Worm (Caenorhabditis elegans) whole organism, young adult: ENCODE results near the gene C18E9.5.

Experiments
- B0336.3 ChIP-seq: fragments of 200-800 bp; sonication (Bioruptor generic); IDR thresholded peaks from 2 replicates; pipeline ENCODE4 v1.3.6; 2022; ENCODE audit warnings: missing genetic modification characterization, missing compliant biosample characterization
- F10E7.11 ChIP-seq: sonication (generic microtip); optimal IDR thresholded peaks from 2 replicates; lab custom pipeline; 2017; ENCODE audit warnings: mild to moderate bottlenecking, missing genetic modification characterization, moderate library complexity, missing compliant biosample characterization
- F52B5.7 ChIP-seq: sonication (generic microtip); optimal IDR thresholded peaks from 2 replicates; lab custom pipeline; 2016; ENCODE audit warnings: mild to moderate bottlenecking, missing genetic modification characterization, missing compliant biosample characterization
- T26A5.8 ChIP-seq: sonication (generic microtip); optimal IDR thresholded peaks from 2 replicates; lab custom pipeline; 2016; ENCODE audit warnings: missing genetic modification characterization, missing compliant biosample characterization
- Y53F4B.3 ChIP-seq: fragments of 200-800 bp; sonication (Bioruptor generic); IDR thresholded peaks from 2 replicates; pipeline ENCODE4 v1.3.6; 2022; ENCODE audit warnings: missing genetic modification reagents, missing genetic modification characterization, missing compliant biosample characterization
- Y53G8AR.9 ChIP-seq: fragments of 200-800 bp; sonication (Bioruptor generic); conservative IDR thresholded peaks from 2 replicates; pipeline ENCODE4 v1.3.6; 2022; ENCODE audit warnings: missing genetic modification reagents, missing genetic modification characterization, missing compliant biosample characterization
- Y56A3A.18 ChIP-seq: fragments of 200-800 bp; sonication (Bioruptor generic); IDR thresholded peaks from 2 replicates; pipeline ENCODE4 v1.3.6; 2022; ENCODE audit warnings: missing genetic modification reagents, missing genetic modification characterization, missing compliant biosample characterization
- Y79H2A.3 ChIP-seq: fragments of 200-800 bp; sonication (Bioruptor generic); conservative IDR thresholded peaks from 2 replicates; pipeline ENCODE4 v1.3.6; 2022; ENCODE audit warnings: missing genetic modification reagents, missing genetic modification characterization, missing compliant biosample characterization
- Y95B8A.8 ChIP-seq: fragments of 200-800 bp; sonication (Bioruptor generic); IDR thresholded peaks from 2 replicates; pipeline ENCODE4 v1.3.6; 2022; ENCODE audit warnings: missing genetic modification reagents, missing genetic modification characterization, missing compliant biosample characterization
- ama-1 ChIP-seq, 3 experiments: fragments of 150-350 bp in 1 of 3; sonication (generic microtip) in 2 of 3; optimal IDR thresholded peaks; 2 replicates each; lab custom pipeline; 2014 to 2018; ENCODE audit warnings: missing biosample characterization in 2 of 3, missing genetic modification characterization in 2 of 3, missing genetic modification reagents in 2 of 3
- atf-7 ChIP-seq: sonication (generic microtip); optimal IDR thresholded peaks from 2 replicates; lab custom pipeline; 2017; ENCODE audit warnings: mild to moderate bottlenecking, missing genetic modification characterization, missing compliant biosample characterization
- attf-3 ChIP-seq: fragments of 200-800 bp; sonication (Bioruptor generic); conservative IDR thresholded peaks from 2 replicates; pipeline ENCODE4 v1.3.6; 2022; ENCODE audit warnings: missing genetic modification reagents, missing genetic modification characterization, missing compliant biosample characterization
- attf-6 ChIP-seq: fragments of 200-800 bp; sonication (Bioruptor generic); IDR thresholded peaks from 2 replicates; pipeline ENCODE4 v1.3.6; 2022; ENCODE audit warnings: missing genetic modification reagents, missing genetic modification characterization, missing compliant biosample characterization
- cebp-1 ChIP-seq, 2 experiments: fragments of 200-800 bp in 1 of 2; sonication (Bioruptor generic) in 1 of 2; sonication (generic microtip) in 1 of 2; IDR thresholded peaks in 1 of 2; optimal IDR thresholded peaks in 1 of 2; 2 replicates each; pipeline versions ENCODE4 v1.3.6 to Lab custom; 2017 to 2022; ENCODE audit warnings: missing compliant biosample characterization in 2 of 2, missing genetic modification characterization in 2 of 2, mild to moderate bottlenecking in 1 of 2, missing genetic modification reagents in 1 of 2, moderate library complexity in 1 of 2
- cebp-2 ChIP-seq: fragments of 200-800 bp; sonication (Bioruptor generic); IDR thresholded peaks from 2 replicates; pipeline ENCODE4 v1.3.6; 2022; ENCODE audit warnings: missing genetic modification characterization, missing compliant biosample characterization
- ceh-100 ChIP-seq: fragments of 200-800 bp; sonication (Bioruptor generic); IDR thresholded peaks from 2 replicates; pipeline ENCODE4 v1.3.6; 2022; ENCODE audit warnings: missing genetic modification reagents, missing genetic modification characterization, missing compliant biosample characterization
- ceh-79 ChIP-seq: sonication (generic microtip); optimal IDR thresholded peaks from 2 replicates; lab custom pipeline; 2017; ENCODE audit warnings: mild to moderate bottlenecking, missing genetic modification characterization, missing compliant biosample characterization
- chd-7 ChIP-seq: sonication (generic microtip); optimal IDR thresholded peaks from 2 replicates; lab custom pipeline; 2016; ENCODE audit warnings: mild to moderate bottlenecking, missing genetic modification characterization, moderate library complexity, missing compliant biosample characterization
- dox-1 ChIP-seq: fragments of 200-800 bp; sonication (Bioruptor generic); IDR thresholded peaks from 2 replicates; pipeline ENCODE4 v1.3.6; 2022; ENCODE audit warnings: missing genetic modification reagents, missing genetic modification characterization, missing compliant biosample characterization
- efl-1 ChIP-seq: fragments of 150-350 bp; optimal IDR thresholded peaks from 2 replicates; lab custom pipeline; 2014; ENCODE audit warnings: missing biosample characterization, missing genetic modification reagents, missing genetic modification characterization
- egl-44 ChIP-seq: fragments of 200-800 bp; sonication (Bioruptor generic); IDR thresholded peaks from 2 replicates; pipeline ENCODE4 v1.3.6; 2022; ENCODE audit warnings: missing genetic modification reagents, missing genetic modification characterization, missing compliant biosample characterization
- hlh-12 ChIP-seq: sonication (generic microtip); optimal IDR thresholded peaks from 2 replicates; lab custom pipeline; 2016; ENCODE audit warnings: missing genetic modification characterization, missing compliant biosample characterization
- hmg-1.2 ChIP-seq: fragments of 200-800 bp; sonication (Bioruptor generic); IDR thresholded peaks from 2 replicates; pipeline ENCODE4 v1.3.6; 2022; ENCODE audit warnings: missing genetic modification reagents, missing genetic modification characterization, missing compliant biosample characterization
- hrde-1 ChIP-seq: sonication (generic microtip); optimal IDR thresholded peaks from 2 replicates; lab custom pipeline; 2016; ENCODE audit warnings: missing genetic modification characterization, mild to moderate bottlenecking, missing compliant biosample characterization, moderate library complexity, missing genotype, missing genetic modification reagents, borderline replicate concordance
- let-526 ChIP-seq: fragments of 200-800 bp; sonication (Bioruptor generic); IDR thresholded peaks from 2 replicates; pipeline ENCODE4 v1.3.6; 2022; ENCODE audit warnings: missing genetic modification reagents, missing genetic modification characterization, missing compliant biosample characterization
- lin-40 ChIP-seq: sonication (generic microtip); optimal IDR thresholded peaks from 2 replicates; lab custom pipeline; 2016; ENCODE audit warnings: missing genetic modification characterization, mild to moderate bottlenecking, missing compliant biosample characterization, missing genotype, missing genetic modification reagents
- lin-54 ChIP-seq: fragments of 200-800 bp; sonication (Bioruptor generic); optimal IDR thresholded peaks from 2 replicates; lab custom pipeline; 2018; ENCODE audit warnings: mild to moderate bottlenecking, missing genetic modification characterization, missing compliant biosample characterization
- lsl-1 ChIP-seq: fragments of 200-800 bp; sonication (Bioruptor generic); optimal IDR thresholded peaks from 2 replicates; lab custom pipeline; 2018; ENCODE audit warnings: mild to moderate bottlenecking, missing genetic modification characterization, moderate library complexity, missing compliant biosample characterization
- madf-3 ChIP-seq: fragments of 200-800 bp; sonication (Bioruptor generic); IDR thresholded peaks from 2 replicates; pipeline ENCODE4 v1.3.6; 2022; ENCODE audit warnings: missing genetic modification reagents, missing genetic modification characterization, missing compliant biosample characterization
- madf-6 ChIP-seq: fragments of 200-800 bp; sonication (Bioruptor generic); IDR thresholded peaks from 2 replicates; pipeline ENCODE4 v1.3.6; 2022; ENCODE audit warnings: missing genetic modification reagents, missing genetic modification characterization, missing compliant biosample characterization
- mcd-1 ChIP-seq: fragments of 200-800 bp; sonication (Bioruptor generic); IDR thresholded peaks from 2 replicates; pipeline ENCODE4 v1.3.6; 2022; ENCODE audit warnings: missing genetic modification reagents, missing genetic modification characterization, missing compliant biosample characterization
- mxl-1 ChIP-seq: sonication (generic microtip); optimal IDR thresholded peaks from 2 replicates; lab custom pipeline; 2016; ENCODE audit warnings: missing genetic modification characterization, missing compliant biosample characterization
- nfya-2 ChIP-seq: fragments of 200-800 bp; sonication (Bioruptor generic); IDR thresholded peaks from 2 replicates; pipeline ENCODE4 v1.3.6; 2022; ENCODE audit warnings: missing genetic modification reagents, missing genetic modification characterization, missing compliant biosample characterization
- nfyb-1 ChIP-seq: fragments of 200-800 bp; sonication (Bioruptor generic); IDR thresholded peaks from 2 replicates; pipeline ENCODE4 v1.3.6; 2022; ENCODE audit warnings: missing genetic modification reagents, missing genetic modification characterization, missing compliant biosample characterization
- rcor-1 ChIP-seq: fragments of 200-800 bp; sonication (Bioruptor generic); IDR thresholded peaks from 2 replicates; pipeline ENCODE4 v1.3.6; 2022; ENCODE audit warnings: missing genetic modification reagents, missing genetic modification characterization, missing compliant biosample characterization
- snpc-1.3 ChIP-seq: sonication (generic microtip); optimal IDR thresholded peaks from 2 replicates; lab custom pipeline; 2017; ENCODE audit warnings: missing genetic modification characterization, mild to moderate bottlenecking, missing compliant biosample characterization, antibody characterized with exemption, moderate library complexity, missing genotype, missing genetic modification reagents; ENCODE audit not compliant: insufficient read depth
- snpc-3.4 ChIP-seq: sonication (generic microtip); optimal IDR thresholded peaks from 2 replicates; lab custom pipeline; 2017; ENCODE audit warnings: missing genetic modification characterization, mild to moderate bottlenecking, missing compliant biosample characterization, antibody characterized with exemption, moderate library complexity, missing genotype, missing genetic modification reagents
- somi-1 ChIP-seq: fragments of 200-800 bp; sonication (Bioruptor generic); optimal IDR thresholded peaks from 2 replicates; lab custom pipeline; 2018; ENCODE audit warnings: mild to moderate bottlenecking, missing genetic modification characterization, missing compliant biosample characterization
- tbp1 ChIP-seq: fragments of 200-800 bp; sonication (Bioruptor generic); optimal IDR thresholded peaks from 2 replicates; lab custom pipeline; 2018; ENCODE audit warnings: mild to moderate bottlenecking, missing genetic modification characterization, missing compliant biosample characterization
- tbx-9 ChIP-seq: sonication (generic microtip); optimal IDR thresholded peaks from 2 replicates; lab custom pipeline; 2016; ENCODE audit warnings: borderline replicate concordance, missing genetic modification characterization, inconsistent platforms, missing compliant biosample characterization
- xnd-1 ChIP-seq: sonication (generic microtip); optimal IDR thresholded peaks from 2 replicates; lab custom pipeline; 2016; ENCODE audit warnings: missing genotype, missing genetic modification reagents, missing genetic modification characterization, missing compliant biosample characterization
- ztf-3 ChIP-seq: fragments of 200-800 bp; sonication (Bioruptor generic); optimal IDR thresholded peaks from 2 replicates; lab custom pipeline; 2018; ENCODE audit warnings: mild to moderate bottlenecking, missing genetic modification characterization, missing compliant biosample characterization

C18E9.5 gene

ce11 chrII:8933693-8934432 is 35.9 kb upstream of the C18E9.5 start, which contains the start of gene T21B10.3 (continued):
- TF ChIP-seq lin-40 (tag; lab: Kevin White, UChicago) (peak; percentile 36), F52B5.7 (tag; lab: Kevin White, UChicago) (peak; percentile 89), tbp1 (peak; percentile 72), mcd-1 (GFP tag; lab: Robert Waterston, UW) (peak; percentile 79), rcor-1 (GFP tag; lab: Robert Waterston, UW) (peak; percentile 94), ceh-79 (no peak), Y53F4B.3 (peak; percentile 44; the same call in 1 of the 2 replicates), attf-3 (GFP tag; lab: Robert Waterston, UW) (peak; percentile 55), ztf-3 (GFP tag; lab: Kevin White, UChicago) (no peak), somi-1 (GFP tag; lab: Kevin White, UChicago) (peak; percentile 36), mxl-1 (tag; lab: Kevin White, UChicago) (no peak)

ce11 chrII:8938907-8939622 is 30.7 kb upstream of the C18E9.5 start:
- TF ChIP-seq egl-44 (GFP tag; lab: Robert Waterston, UW) = no peak
- peak; percentile 62; the same call in 1 of the 2 replicates for TF ChIP-seq nfyb-1 (GFP tag; lab: Robert Waterston, UW)
- 0 out of 2 replicates have a peak, but pooled peaks have one; percentile 30 for TF ChIP-seq ceh-100 (GFP tag; lab: Robert Waterston, UW)
- peak; percentile 68; the same call in 1 of the 2 replicates for TF ChIP-seq Y56A3A.18 (GFP tag; lab: Robert Waterston, UW)
- no peak for TF ChIP-seq tbx-9
- TF ChIP-seq hmg-1.2 (GFP tag; lab: Robert Waterston, UW) = no peak; the same call in 1 of the 2 replicates
- TF ChIP-seq dox-1 (GFP tag; lab: Robert Waterston, UW) = no peak
- TF ChIP-seq cebp-2 (GFP tag; lab: Robert Waterston, UW) = no peak
- TF ChIP-seq nfya-2 (GFP tag; lab: Robert Waterston, UW) = no peak
- peak; percentile 24 for TF ChIP-seq xnd-1 (tag; lab: Kevin White, UChicago)
- TF ChIP-seq chd-7 (tag; lab: Kevin White, UChicago) = peak; percentile 17
- TF ChIP-seq ztf-3 (GFP tag; lab: Kevin White, UChicago) = no peak
- no peak for TF ChIP-seq T26A5.8 (tag; lab: Kevin White, UChicago)
- TF ChIP-seq lin-54 = peak; percentile 9
- TF ChIP-seq cebp-1 (GFP tag; IDR thresholded peaks at IDR 0.05; lab: Robert Waterston, UW) = no peak
- peak; percentile 31 for TF ChIP-seq cebp-1 (tag; optimal IDR thresholded peaks at IDR 0.05; lab: Kevin White, UChicago)
- TF ChIP-seq Y53G8AR.9 = 0 out of 2 replicates have a peak, but pooled peaks have one; percentile 56
- TF ChIP-seq madf-3 (GFP tag; lab: Robert Waterston, UW) = 0 out of 2 replicates have a peak, but pooled peaks have one; percentile 22
- peak; percentile 80 for TF ChIP-seq Y95B8A.8 (GFP tag; lab: Robert Waterston, UW)
- TF ChIP-seq snpc-1.3 (tag; lab: Kevin White, UChicago) = peak; percentile 20
- TF ChIP-seq attf-3 (GFP tag; lab: Robert Waterston, UW) = no peak
- peak; percentile 1 for TF ChIP-seq snpc-3.4
- no peak for TF ChIP-seq efl-1 (GFP tag; lab: Kevin White, UChicago)
- 0 out of 2 replicates have a peak, but pooled peaks have one; percentile 21 for TF ChIP-seq B0336.3 (GFP tag; lab: Robert Waterston, UW)
- 0 out of 2 replicates have a peak, but pooled peaks have one; percentile 17 for TF ChIP-seq attf-6 (GFP tag; lab: Robert Waterston, UW)
- peak; percentile 67; the same call in 1 of the 2 replicates for TF ChIP-seq Y79H2A.3 (GFP tag; lab: Robert Waterston, UW)
- peak; percentile 2 for TF ChIP-seq lsl-1
- no peak for TF ChIP-seq let-526 (GFP tag; lab: Robert Waterston, UW)
- peak; percentile 50 for TF ChIP-seq F52B5.7 (tag; lab: Kevin White, UChicago)
- TF ChIP-seq F10E7.11 (tag; lab: Kevin White, UChicago) = peak; percentile 6
- no peak for TF ChIP-seq hlh-12 (tag; lab: Kevin White, UChicago)
- TF ChIP-seq ama-1 (optimal IDR thresholded peaks at IDR 0.05; lab: Kevin White, UChicago) = no peak
- TF ChIP-seq ama-1 (GFP tag; optimal IDR thresholded peaks at IDR 0.05; lab: Kevin White, UChicago) = peak in 1 of 2 experiments; percentile 57
- TF ChIP-seq hrde-1 = peak; percentile 84
- peak; percentile 62 for TF ChIP-seq madf-6 (GFP tag; lab: Robert Waterston, UW)
- TF ChIP-seq atf-7 = peak; percentile 12
